Fruit fly (Drosophila melanogaster) whole organism, embryonic: ENCODE data around the gene CG6933.

ENCODE experiments used
- Adf1 ChIP-seq: fragments of 200-800 bp; sonication (Bioruptor generic); IDR thresholded peaks from 2 replicates; pipeline ENCODE4 v1.3.6; 2022; ENCODE audit warnings: missing biosample characterization, missing genetic modification characterization
- CG10147 ChIP-seq: fragments of 200-800 bp; sonication (Bioruptor generic); optimal IDR thresholded peaks from 2 replicates; lab custom pipeline; 2019; ENCODE audit warnings: missing biosample characterization, mild to moderate bottlenecking, missing genetic modification characterization, moderate library complexity
- CG10543 ChIP-seq: fragments of 200-800 bp; sonication (Bioruptor generic); optimal IDR thresholded peaks from 3 replicates; lab custom pipeline; 2017; ENCODE audit warnings: missing biosample characterization, mild to moderate bottlenecking, missing genetic modification characterization, moderate library complexity
- CG10654 ChIP-seq: fragments of 200-800 bp; sonication (Bioruptor generic); optimal IDR thresholded peaks from 2 replicates; lab custom pipeline; 2016; ENCODE audit warnings: missing biosample characterization, missing genetic modification characterization
- CG11504 ChIP-seq: fragments of 200-800 bp; sonication (Bioruptor generic); optimal IDR thresholded peaks from 3 replicates; lab custom pipeline; 2019; ENCODE audit warnings: missing biosample characterization, mild to moderate bottlenecking, missing genetic modification characterization, moderate library complexity
- CG17385 ChIP-seq: fragments of 200-800 bp; sonication (Bioruptor generic); optimal IDR thresholded peaks from 3 replicates; lab custom pipeline; 2018; ENCODE audit warnings: missing biosample characterization, mild to moderate bottlenecking, missing genetic modification characterization
- CG17802 ChIP-seq: fragments of 200-800 bp; sonication (Bioruptor generic); optimal IDR thresholded peaks from 2 replicates; lab custom pipeline; 2018; ENCODE audit warnings: missing biosample characterization, mild to moderate bottlenecking, missing genetic modification characterization, moderate library complexity
- CG32532 ChIP-seq: fragments of 200-800 bp; sonication (Bioruptor generic); IDR thresholded peaks from 2 replicates; pipeline ENCODE4 v1.3.6; 2022; ENCODE audit warnings: missing biosample characterization, missing genetic modification characterization
- CG5180 ChIP-seq: fragments of 200-800 bp; sonication (Bioruptor generic); optimal IDR thresholded peaks from 3 replicates; lab custom pipeline; 2017; ENCODE audit warnings: missing biosample characterization, missing genetic modification characterization, mild to moderate bottlenecking, moderate library complexity, missing genetic modification reagents
- CG6683 ChIP-seq: fragments of 200-800 bp; sonication (Bioruptor generic); optimal IDR thresholded peaks from 2 replicates; lab custom pipeline; 2017; ENCODE audit warnings: missing biosample characterization, mild to moderate bottlenecking, missing genetic modification characterization, missing genetic modification reagents
- CG7987 ChIP-seq: fragments of 200-800 bp; sonication (Bioruptor generic); optimal IDR thresholded peaks from 2 replicates; lab custom pipeline; 2018; ENCODE audit warnings: missing biosample characterization, mild to moderate bottlenecking, missing genetic modification characterization, moderate library complexity
- CG8281 ChIP-seq: fragments of 200-800 bp; sonication (Bioruptor generic); optimal IDR thresholded peaks from 2 replicates; lab custom pipeline; 2018; ENCODE audit warnings: missing biosample characterization, mild to moderate bottlenecking, missing genetic modification characterization, moderate library complexity
- D19B ChIP-seq: fragments of 200-800 bp; sonication (Bioruptor generic); optimal IDR thresholded peaks from 2 replicates; lab custom pipeline; 2017; ENCODE audit warnings: missing biosample characterization, mild to moderate bottlenecking, missing genetic modification characterization
- Eip74EF ChIP-seq, 2 experiments: fragments of 200-800 bp in 1 of 2; fragments of >200 bp in 1 of 2; sonication (Bioruptor generic) in 1 of 2; optimal IDR thresholded peaks; 2 replicates each; lab custom pipeline; 2017 to 2019; ENCODE audit warnings: missing biosample characterization in 2 of 2, missing genetic modification characterization in 2 of 2, mild to moderate bottlenecking in 1 of 2, moderate library complexity in 1 of 2
- Fer1 ChIP-seq: fragments of 200-800 bp; sonication (Bioruptor generic); optimal IDR thresholded peaks from 2 replicates; lab custom pipeline; 2017; ENCODE audit warnings: missing biosample characterization, mild to moderate bottlenecking, missing genetic modification characterization
- Fer3 ChIP-seq: fragments of 200-800 bp; sonication (Bioruptor generic); optimal IDR thresholded peaks from 2 replicates; lab custom pipeline; 2018; ENCODE audit warnings: missing biosample characterization, mild to moderate bottlenecking, missing genetic modification characterization, moderate library complexity
- Meics ChIP-seq: fragments of 200-800 bp; sonication (Bioruptor generic); optimal IDR thresholded peaks from 2 replicates; lab custom pipeline; 2017; ENCODE audit warnings: missing biosample characterization, mild to moderate bottlenecking, missing genetic modification characterization
- Pdp1 ChIP-seq, 2 experiments: fragments of 200-800 bp; sonication (Bioruptor generic); optimal IDR thresholded peaks; 3 replicates each; lab custom pipeline; 2016; ENCODE audit warnings: missing biosample characterization in 2 of 2, missing genetic modification characterization in 2 of 2, mild to moderate bottlenecking in 1 of 2, moderate library complexity in 1 of 2
- Trl ChIP-seq, 3 experiments: fragments of >200 bp in 2 of 3; fragments of 200-800 bp in 1 of 3; sonication (Bioruptor generic) in 1 of 3; optimal IDR thresholded peaks; 2 replicates in 1 of 3; 3 replicates in 2 of 3; lab custom pipeline; 2016 to 2017; ENCODE audit warnings: missing biosample characterization in 1 of 3, missing genetic modification characterization in 1 of 3
- bbx ChIP-seq: fragments of 200-800 bp; sonication (Bioruptor generic); IDR thresholded peaks from 2 replicates; pipeline ENCODE4 v1.3.6; 2022; ENCODE audit warnings: missing biosample characterization, missing genetic modification characterization; ENCODE audit not compliant: partially characterized antibody
- cg ChIP-seq: fragments of 200-800 bp; sonication (Bioruptor generic); optimal IDR thresholded peaks from 3 replicates; lab custom pipeline; 2019; ENCODE audit warnings: missing biosample characterization, mild to moderate bottlenecking, missing genetic modification characterization, moderate library complexity
- chinmo ChIP-seq: fragments of 200-800 bp; sonication (Bioruptor generic); IDR thresholded peaks from 4 replicates; pipeline ENCODE4 v1.3.6; 2022; ENCODE audit warnings: missing biosample characterization, missing genetic modification characterization; ENCODE audit not compliant: partially characterized antibody
- corto ChIP-seq: fragments of 200-800 bp; sonication (Bioruptor generic); optimal IDR thresholded peaks from 2 replicates; lab custom pipeline; 2016; ENCODE audit warnings: missing biosample characterization, mild to moderate bottlenecking, missing genetic modification characterization, moderate library complexity
- crc ChIP-seq: fragments of 200-800 bp; sonication (Bioruptor generic); optimal IDR thresholded peaks from 2 replicates; lab custom pipeline; 2016; ENCODE audit warnings: missing biosample characterization, missing genetic modification characterization
- cwo ChIP-seq: fragments of 200-800 bp; sonication (Bioruptor generic); optimal IDR thresholded peaks from 3 replicates; lab custom pipeline; 2017; ENCODE audit warnings: missing biosample characterization, missing genetic modification characterization, mild to moderate bottlenecking, moderate library complexity, missing genetic modification reagents
- eve ChIP-seq, 2 experiments: fragments of >200 bp; optimal IDR thresholded peaks; 2 replicates each; lab custom pipeline; 2017; ENCODE audit warnings: missing biosample characterization in 2 of 2, missing genetic modification characterization in 2 of 2
- eyg ChIP-seq: fragments of 200-800 bp; sonication (Bioruptor generic); optimal IDR thresholded peaks from 3 replicates; lab custom pipeline; 2016; ENCODE audit warnings: missing biosample characterization, missing genetic modification characterization
- ftz-f1 ChIP-seq: fragments of 200-800 bp; sonication (Bioruptor generic); optimal IDR thresholded peaks from 2 replicates; lab custom pipeline; 2016; ENCODE audit warnings: missing biosample characterization, missing genetic modification characterization
- grn ChIP-seq: fragments of 200-800 bp; sonication (Bioruptor generic); optimal IDR thresholded peaks from 3 replicates; lab custom pipeline; 2017; ENCODE audit warnings: missing biosample characterization, missing genetic modification characterization
- h ChIP-seq: fragments of >200 bp; optimal IDR thresholded peaks from 2 replicates; lab custom pipeline; 2017
- hb ChIP-seq: fragments of 200-800 bp; sonication (Bioruptor generic); IDR thresholded peaks from 3 replicates; pipeline ENCODE4 v1.3.6; 2022; ENCODE audit warnings: missing biosample characterization, missing genetic modification characterization; ENCODE audit not compliant: partially characterized antibody
- hth ChIP-seq: fragments of >200 bp; optimal IDR thresholded peaks from 2 replicates; lab custom pipeline; 2017; ENCODE audit warnings: inconsistent platforms
- row ChIP-seq: fragments of 200-800 bp; sonication (Bioruptor generic); IDR thresholded peaks from 3 replicates; pipeline ENCODE4 v1.3.6; 2022; ENCODE audit warnings: missing biosample characterization, missing genetic modification characterization
- sens ChIP-seq: fragments of 200-800 bp; sonication (Bioruptor generic); peaks from one replicate; lab custom pipeline; 2016; ENCODE audit warnings: missing biosample characterization, missing genetic modification characterization
- seq ChIP-seq: fragments of 200-800 bp; sonication (Bioruptor generic); IDR thresholded peaks from 2 replicates; pipeline ENCODE4 v1.3.6; 2022; ENCODE audit warnings: missing biosample characterization, missing genetic modification characterization
- slbo ChIP-seq: fragments of 200-800 bp; sonication (Bioruptor generic); IDR thresholded peaks from 2 replicates; pipeline ENCODE4 v1.3.6; 2022; ENCODE audit warnings: missing biosample characterization, missing genetic modification characterization
- wdn ChIP-seq: fragments of 200-800 bp; sonication (Bioruptor generic); IDR thresholded peaks from 2 replicates; pipeline ENCODE4 v1.3.6; 2022; ENCODE audit warnings: missing biosample characterization, missing genetic modification characterization
- z ChIP-seq: fragments of 200-800 bp; sonication (Bioruptor generic); IDR thresholded peaks from 3 replicates; pipeline ENCODE4 v1.3.6; 2022; ENCODE audit warnings: missing biosample characterization, missing genetic modification characterization

The CG6933 gene

DNA sequence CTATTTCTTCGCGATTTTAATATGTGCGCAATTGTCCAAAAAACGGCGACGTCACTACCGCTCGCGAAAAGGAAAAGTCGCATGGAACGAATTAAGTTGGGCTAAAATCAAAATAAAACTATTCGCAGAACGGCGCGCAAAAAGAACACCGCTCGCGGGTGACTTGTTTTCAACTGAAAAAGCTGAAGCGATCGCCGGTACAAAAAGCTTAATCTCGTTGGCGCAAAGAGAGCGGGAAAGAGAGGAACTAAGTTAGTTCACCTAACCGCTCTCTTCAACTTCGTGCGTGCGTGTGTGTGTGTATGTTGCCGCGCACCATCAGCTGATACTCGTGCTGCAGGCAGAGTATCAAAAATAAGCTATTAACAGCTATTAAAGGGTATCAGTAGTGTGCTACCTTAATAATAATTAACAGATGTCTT, 22.1 kb downstream of the CG6933 start, which contains the start of gene CG42674 (continued):
- TF ChIP-seq CG6683 (GFP tag; lab: Kevin White, UChicago) = no peak
- no peak for TF ChIP-seq CG10147
- TF ChIP-seq Meics (GFP tag; lab: Kevin White, UChicago) = peak; percentile 12
- peak; percentile 60 for TF ChIP-seq CG11504 (tag; lab: Kevin White, UChicago)
- no peak for TF ChIP-seq hb (GFP tag; lab: Robert Waterston, UW)
- no peak for TF ChIP-seq z (GFP tag; lab: Robert Waterston, UW)
- no peak for TF ChIP-seq CG17802 (tag; lab: Kevin White, UChicago)
- TF ChIP-seq CG10543 = peak; percentile 5
- TF ChIP-seq D19B (GFP tag; lab: Kevin White, UChicago) = peak; percentile 39
- 0 out of 2 replicates have a peak, but pooled peaks have one; percentile 15 for TF ChIP-seq CG32532 (GFP tag; lab: Robert Waterston, UW)
- TF ChIP-seq seq = 0 out of 2 replicates have a peak, but pooled peaks have one; percentile 11
- TF ChIP-seq chinmo (GFP tag; lab: Robert Waterston, UW) = peak; percentile 60; the same call in 1 of the 4 replicates
- TF ChIP-seq ftz-f1 (GFP tag; lab: Kevin White, UChicago) = peak; percentile 10
- TF ChIP-seq h (lab: Kevin White, UChicago) = no peak
- peak; percentile 42 for TF ChIP-seq CG5180 (GFP tag; lab: Kevin White, UChicago)
- TF ChIP-seq slbo = 0 out of 2 replicates have a peak, but pooled peaks have one; percentile 10
- TF ChIP-seq Fer1 (GFP tag; lab: Kevin White, UChicago) = peak; percentile 2
- peak; percentile 75 to 77 for TF ChIP-seq Trl (optimal IDR thresholded peaks at IDR 0.05; lab: Kevin White, UChicago)
- TF ChIP-seq Trl (GFP tag; optimal IDR thresholded peaks at IDR 0.05; lab: Kevin White, UChicago) = no peak
- no peak for TF ChIP-seq Fer3 (tag; lab: Kevin White, UChicago)
- peak; percentile 63 for TF ChIP-seq cwo (GFP tag; lab: Kevin White, UChicago)
- peak; percentile 38; the same call in 1 of the 2 replicates for TF ChIP-seq bbx (GFP tag; lab: Robert Waterston, UW)
- TF ChIP-seq row (GFP tag; lab: Robert Waterston, UW) = peak; percentile 9; the same call in 1 of the 3 replicates
- TF ChIP-seq eyg (GFP tag; lab: Kevin White, UChicago) = no peak
- peak; percentile 18; the same call in 1 of the 2 replicates for TF ChIP-seq Adf1 (GFP tag; lab: Robert Waterston, UW)
- peak; percentile 9 for TF ChIP-seq CG17385
- no peak for TF ChIP-seq crc (GFP tag; lab: Kevin White, UChicago)
- peak; percentile 3 for TF ChIP-seq CG7987 (GFP tag; lab: Kevin White, UChicago)

DNA sequence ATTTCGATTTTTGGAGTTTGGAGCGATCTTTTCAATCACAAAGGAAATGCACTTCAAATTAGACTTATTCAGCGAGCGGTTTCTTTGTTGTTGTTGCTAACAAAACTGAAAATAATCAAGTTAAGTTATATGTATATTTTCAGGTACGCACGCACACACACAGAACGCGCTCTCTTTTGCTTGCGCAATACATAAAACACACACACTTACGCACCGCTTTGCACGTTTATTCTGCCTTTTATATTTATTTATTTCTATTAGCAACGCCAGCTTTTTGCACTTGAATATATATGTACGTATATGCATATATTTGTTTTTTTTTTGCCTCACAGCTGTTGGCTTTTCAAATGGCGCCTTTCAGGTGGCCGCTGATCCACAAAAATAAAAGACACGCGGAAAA, 22.5 kb downstream of the CG6933 start:
- TF ChIP-seq sens (GFP tag; lab: Kevin White, UChicago) (peak; percentile 56), hth (no peak), Eip74EF (GFP tag; optimal IDR thresholded peaks at IDR 0.05; lab: Kevin White, UChicago) (no peak), CG10654 (GFP tag; lab: Kevin White, UChicago) (no peak), hb (GFP tag; lab: Robert Waterston, UW) (no peak), corto (no peak), wdn (GFP tag; lab: Robert Waterston, UW) (no peak), Pdp1 (GFP tag; optimal IDR thresholded peaks at IDR 0.05; lab: Kevin White, UChicago) (peak in 1 of 2 experiments; percentile 96), CG8281 (no peak), grn (GFP tag; lab: Kevin White, UChicago) (no peak), eve (GFP tag; optimal IDR thresholded peaks at IDR 0.05; lab: Kevin White, UChicago) (peak in 1 of 2 experiments; percentile 37), chinmo (GFP tag; lab: Robert Waterston, UW) (0 out of 4 replicates have a peak, but pooled peaks have one; percentile 13), cg (GFP tag; lab: Kevin White, UChicago) (peak; percentile 2)
